Fruit fly (Drosophila melanogaster) whole organism, wandering third instar larva: Measurements from ENCODE around the gene Vago.

ENCODE experiments used
- Abd-B ChIP-seq: fragments of >200 bp; optimal IDR thresholded peaks from 2 replicates; lab custom pipeline; 2017; ENCODE audit warnings: missing biosample characterization, missing genetic modification characterization
- CrebA ChIP-seq: fragments of 200-800 bp; sonication (Bioruptor generic); optimal IDR thresholded peaks from 2 replicates; lab custom pipeline; 2016; ENCODE audit warnings: missing biosample characterization, mild to moderate bottlenecking, missing genetic modification characterization, borderline replicate concordance
- GATAd ChIP-seq: sonication (Bioruptor generic); optimal IDR thresholded peaks from 2 replicates; lab custom pipeline; 2016; ENCODE audit warnings: missing biosample characterization, missing genetic modification characterization
- HLH106 ChIP-seq: fragments of 200-800 bp; optimal IDR thresholded peaks from 3 replicates; lab custom pipeline; 2019; ENCODE audit warnings: missing biosample characterization, mild to moderate bottlenecking, missing genetic modification characterization, moderate library complexity
- Hnf4 ChIP-seq: fragments of 200-800 bp; sonication (Bioruptor generic); optimal IDR thresholded peaks from 2 replicates; lab custom pipeline; 2016; ENCODE audit warnings: missing biosample characterization, mild to moderate bottlenecking, missing genetic modification characterization
- Hr78 ChIP-seq: fragments of >200 bp; optimal IDR thresholded peaks from 2 replicates; lab custom pipeline; 2017; ENCODE audit warnings: missing biosample characterization, missing genetic modification characterization
- Hr83 ChIP-seq: fragments of 200-300 bp; sonication (Bioruptor generic); optimal IDR thresholded peaks from 2 replicates; lab custom pipeline; 2016; ENCODE audit warnings: missing biosample characterization, mild to moderate bottlenecking, missing genetic modification characterization, moderate library complexity; ENCODE audit not compliant: poor library complexity, severe bottlenecking
- Jra ChIP-seq: sonication (Bioruptor generic); optimal IDR thresholded peaks from 2 replicates; lab custom pipeline; 2016; ENCODE audit warnings: missing biosample characterization, missing genetic modification characterization
- Myc ChIP-seq: fragments of >200 bp; optimal IDR thresholded peaks from 2 replicates; lab custom pipeline; 2017
- N ChIP-seq: fragments of >200 bp; optimal IDR thresholded peaks from 2 replicates; lab custom pipeline; 2018; ENCODE audit warnings: missing biosample characterization, missing external identifiers, missing genetic modification characterization
- OdsH ChIP-seq: fragments of 200-800 bp; sonication (Bioruptor generic); optimal IDR thresholded peaks from 2 replicates; lab custom pipeline; 2016; ENCODE audit warnings: missing biosample characterization, mild to moderate bottlenecking, missing genetic modification characterization
- Rel ChIP-seq, 2 experiments: fragments of 200-800 bp; sonication (Bioruptor generic) in 1 of 2; optimal IDR thresholded peaks; 2 replicates in 1 of 2; 3 replicates in 1 of 2; lab custom pipeline; 2016 to 2019; ENCODE audit warnings: mild to moderate bottlenecking in 2 of 2, missing biosample characterization in 2 of 2, missing genetic modification characterization in 2 of 2, moderate library complexity in 1 of 2
- Sp1 ChIP-seq: fragments of 200-800 bp; sonication (Bioruptor generic); optimal IDR thresholded peaks from 3 replicates; lab custom pipeline; 2019; ENCODE audit warnings: missing biosample characterization, mild to moderate bottlenecking, missing genetic modification characterization, moderate library complexity
- Vsx2 ChIP-seq: fragments of 200-300, 225-300 bp; sonication (Bioruptor generic); optimal IDR thresholded peaks from 2 replicates; lab custom pipeline; 2018; ENCODE audit warnings: missing biosample characterization, missing genetic modification characterization; ENCODE audit not compliant: partially characterized antibody
- br ChIP-seq: fragments of 200-800 bp; sonication (Bioruptor generic); optimal IDR thresholded peaks from 2 replicates; lab custom pipeline; 2016; ENCODE audit warnings: missing biosample characterization, missing genetic modification characterization
- brk ChIP-seq: fragments of 200-800 bp; sonication (Bioruptor generic); optimal IDR thresholded peaks from 2 replicates; lab custom pipeline; 2016; ENCODE audit warnings: missing biosample characterization, mild to moderate bottlenecking, missing genetic modification characterization
- dl ChIP-seq, 2 experiments: fragments of 175-275, 200-275 bp in 1 of 2; fragments of 200-275 bp in 1 of 2; sonication (Bioruptor generic); optimal IDR thresholded peaks; lab custom pipeline; 2018; ENCODE audit warnings: mild to moderate bottlenecking in 2 of 2, missing biosample characterization in 2 of 2, missing genetic modification characterization in 2 of 2, moderate library complexity in 2 of 2; ENCODE audit not compliant: partially characterized antibody in 2 of 2, insufficient read depth in 1 of 2
- dmrt93B ChIP-seq: fragments of 200-800 bp; sonication (Bioruptor generic); optimal IDR thresholded peaks from 2 replicates; lab custom pipeline; 2018; ENCODE audit warnings: missing biosample characterization, mild to moderate bottlenecking, missing genetic modification characterization
- dsf ChIP-seq: sonication (Bioruptor generic); optimal IDR thresholded peaks from 2 replicates; lab custom pipeline; 2016; ENCODE audit warnings: missing biosample characterization, missing genetic modification characterization, borderline replicate concordance
- ey ChIP-seq: fragments of 200-800 bp; sonication (Bioruptor generic); optimal IDR thresholded peaks from 2 replicates; lab custom pipeline; 2016; ENCODE audit warnings: missing biosample characterization, missing genetic modification characterization
- fru ChIP-seq: fragments of 200-800 bp; sonication (Bioruptor generic); optimal IDR thresholded peaks from 3 replicates; lab custom pipeline; 2016; ENCODE audit warnings: missing biosample characterization, mild to moderate bottlenecking, missing genetic modification characterization
- h ChIP-seq: fragments of 200-800 bp; sonication (Bioruptor generic); optimal IDR thresholded peaks from 3 replicates; lab custom pipeline; 2016; ENCODE audit warnings: missing biosample characterization, mild to moderate bottlenecking, missing genetic modification characterization
- jim ChIP-seq: fragments of 175-275, 200-325 bp; sonication (Bioruptor generic); optimal IDR thresholded peaks from 2 replicates; lab custom pipeline; 2016; ENCODE audit warnings: missing biosample characterization, mild to moderate bottlenecking, missing genetic modification characterization
- lola ChIP-seq: fragments of >200 bp; optimal IDR thresholded peaks from 2 replicates; lab custom pipeline; 2017; ENCODE audit warnings: missing biosample characterization, missing genetic modification characterization
- psq ChIP-seq: fragments of 200-800 bp; sonication (Bioruptor generic); optimal IDR thresholded peaks from 3 replicates; lab custom pipeline; 2017; ENCODE audit warnings: missing biosample characterization, mild to moderate bottlenecking, missing genetic modification characterization, moderate library complexity
- rgr ChIP-seq: fragments of 200-800 bp; sonication (Bioruptor generic); optimal IDR thresholded peaks from 3 replicates; lab custom pipeline; 2016; ENCODE audit warnings: missing biosample characterization, mild to moderate bottlenecking, missing genetic modification characterization
- sage ChIP-seq: fragments of 200-800 bp; sonication (Bioruptor generic); optimal IDR thresholded peaks from 2 replicates; lab custom pipeline; 2016; ENCODE audit warnings: missing biosample characterization, mild to moderate bottlenecking, missing genetic modification characterization
- tai ChIP-seq: sonication (Bioruptor generic); optimal IDR thresholded peaks from 2 replicates; lab custom pipeline; 2016; ENCODE audit warnings: missing biosample characterization, missing genetic modification characterization
- usp ChIP-seq: fragments of >200 bp; optimal IDR thresholded peaks from 2 replicates; lab custom pipeline; 2017; ENCODE audit warnings: missing biosample characterization, missing genetic modification characterization
- woc ChIP-seq: sonication (Bioruptor generic); optimal IDR thresholded peaks from 2 replicates; lab custom pipeline; 2016; ENCODE audit warnings: missing biosample characterization, mild to moderate bottlenecking, missing genetic modification characterization

The Vago gene

DNA sequence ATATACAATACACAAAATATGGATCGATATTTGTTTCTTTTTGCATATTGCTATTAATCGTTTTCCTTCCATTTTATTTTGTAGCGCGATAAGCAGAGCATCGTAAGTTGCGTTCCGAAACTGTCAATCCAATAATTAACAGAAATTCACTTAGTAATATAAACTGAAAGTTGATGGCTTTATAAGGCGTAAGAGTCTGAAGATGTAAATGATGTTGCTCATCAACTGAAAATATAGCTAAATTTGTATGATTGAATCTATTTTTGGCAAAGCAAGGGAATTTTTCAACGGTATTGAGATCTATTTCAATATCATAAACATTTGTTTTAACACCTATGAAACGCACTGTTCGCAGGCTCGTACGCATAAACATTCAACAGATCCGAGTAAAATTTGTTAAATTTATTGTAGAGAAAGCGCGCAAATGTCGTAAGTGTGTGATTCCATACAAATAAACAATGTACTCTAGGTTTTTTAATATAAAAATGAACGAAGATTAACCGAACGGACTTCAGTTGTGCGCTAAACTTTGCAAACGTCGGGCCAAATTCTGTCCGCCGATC lies at the start of gene Vago:
TSS of gene Vago (plus strand) at position 513 of the 563 bp plus-strand sequence.
- TF ChIP-seq woc (GFP tag; lab: Kevin White, UChicago) (peak; percentile 3), Rel (GFP tag; optimal IDR thresholded peaks at IDR 0.05; lab: Kevin White, UChicago) (no peak), Rel (tag; optimal IDR thresholded peaks at IDR 0.05; lab: Kevin White, UChicago) (peak; percentile 50), fru (peak; percentile 42), HLH106 (tag; lab: Kevin White, UChicago) (peak; percentile 55), br (GFP tag; lab: Kevin White, UChicago) (peak; percentile 22), Abd-B (no peak), Hr78 (GFP tag; lab: Kevin White, UChicago) (no peak), ey (peak; percentile 23), Sp1 (GFP tag; lab: Kevin White, UChicago) (peak; percentile 34)

DNA sequence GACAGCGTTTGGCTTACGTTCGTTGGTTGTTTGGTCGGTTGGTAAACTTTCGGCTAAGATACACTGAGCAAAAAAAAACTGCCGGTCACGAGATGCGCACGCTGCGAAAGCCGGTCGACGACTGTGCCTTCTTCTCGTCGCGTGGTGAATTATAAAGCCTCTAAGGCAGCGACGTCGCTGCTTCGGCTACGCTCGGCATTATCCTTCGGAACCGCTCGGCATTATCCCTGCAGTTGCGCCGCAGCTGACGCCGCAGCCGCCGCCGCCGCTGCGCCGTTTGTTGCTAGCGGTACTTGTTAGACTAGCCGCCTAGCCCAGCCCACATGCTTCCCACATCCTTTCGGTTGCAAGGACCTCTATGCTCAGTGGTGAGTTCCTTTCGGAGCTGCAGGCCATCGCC lies 49.3 kb upstream of the Vago start, which contains the start of gene vex:
TSS of gene vex (minus strand) at position 114 of the 400 bp plus-strand sequence.
- no peak for TF ChIP-seq br (GFP tag; lab: Kevin White, UChicago)

- TF ChIP-seq CrebA (no peak), lola (GFP tag; lab: Kevin White, UChicago) (no peak), Hnf4 (GFP tag; lab: Kevin White, UChicago) (no peak), HLH106 (tag; lab: Kevin White, UChicago) (no peak), usp (GFP tag; lab: Kevin White, UChicago) (no peak), jim (GFP tag; lab: Kevin White, UChicago) (no peak), N (no peak)
Observed at dm6 chrX:11044456-11044855, 44.6 kb upstream of the Vago start, which contains the start of gene SmydA-4. TSS of gene SmydA-4 (plus strand) at chrX:11044756.

DNA sequence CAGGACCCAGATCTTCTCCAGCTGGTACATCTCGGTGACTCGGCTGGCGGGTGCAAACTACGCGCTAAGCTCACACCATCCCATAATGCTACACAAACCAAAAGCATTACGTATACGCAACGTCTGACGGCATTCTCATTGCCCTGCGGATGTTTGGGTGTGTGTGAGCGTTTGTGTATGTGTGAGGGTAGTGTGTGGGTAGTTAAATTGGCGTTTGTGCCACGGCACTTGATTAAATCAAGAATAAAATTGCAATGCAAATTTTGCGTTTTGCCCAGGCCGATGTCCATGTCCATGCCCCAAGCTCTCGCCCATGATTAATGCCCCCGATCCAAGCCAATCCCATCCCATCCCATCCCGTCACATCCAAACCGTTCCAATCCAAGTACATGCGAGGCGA lies 35.6 kb upstream of the Vago start, which contains the start of gene CG1552:
TSS of gene CG1552 (minus strand) at position 101 of the 400 bp plus-strand sequence.
- no peak for TF ChIP-seq dl (GFP tag; optimal IDR thresholded peaks at IDR 0.05; lab: Kevin White, UChicago; ENCODE audit: insufficient read depth in 1 of 2, partially characterized antibody in 2 of 2)
- TF ChIP-seq Hnf4 (GFP tag; lab: Kevin White, UChicago) = no peak
- no peak for TF ChIP-seq dmrt93B (GFP tag; lab: Kevin White, UChicago)
- no peak for TF ChIP-seq Rel (GFP tag; optimal IDR thresholded peaks at IDR 0.05; lab: Kevin White, UChicago)
- TF ChIP-seq Rel (tag; optimal IDR thresholded peaks at IDR 0.05; lab: Kevin White, UChicago) = no peak
- TF ChIP-seq lola (GFP tag; lab: Kevin White, UChicago) = no peak
- no peak for TF ChIP-seq usp (GFP tag; lab: Kevin White, UChicago)
- TF ChIP-seq Vsx2 = no peak
- TF ChIP-seq Jra (GFP tag; lab: Kevin White, UChicago) = no peak
- TF ChIP-seq woc (GFP tag; lab: Kevin White, UChicago) = no peak
- no peak for TF ChIP-seq rgr (GFP tag; lab: Kevin White, UChicago)
- TF ChIP-seq Myc (lab: Kevin White, UChicago) = no peak
- TF ChIP-seq Sp1 (GFP tag; lab: Kevin White, UChicago) = no peak
- no peak for TF ChIP-seq jim (GFP tag; lab: Kevin White, UChicago)
- no peak for TF ChIP-seq psq (GFP tag; lab: Kevin White, UChicago)
- TF ChIP-seq h (GFP tag; lab: Kevin White, UChicago) = no peak
- no peak for TF ChIP-seq HLH106 (tag; lab: Kevin White, UChicago)
- no peak for TF ChIP-seq sage (GFP tag; lab: Kevin White, UChicago)
- no peak for TF ChIP-seq br (GFP tag; lab: Kevin White, UChicago)

- TF ChIP-seq Vsx2 (no peak), ey (no peak), Myc (lab: Kevin White, UChicago) (no peak), h (GFP tag; lab: Kevin White, UChicago) (no peak), tai (GFP tag; lab: Kevin White, UChicago) (no peak), Rel (GFP tag; optimal IDR thresholded peaks at IDR 0.05; lab: Kevin White, UChicago) (no peak), Rel (tag; optimal IDR thresholded peaks at IDR 0.05; lab: Kevin White, UChicago) (no peak), jim (GFP tag; lab: Kevin White, UChicago) (no peak), dl (GFP tag; optimal IDR thresholded peaks at IDR 0.05; lab: Kevin White, UChicago; ENCODE audit: insufficient read depth in 1 of 2, partially characterized antibody in 2 of 2) (no peak), GATAd (no peak), dsf (no peak), N (no peak), Hr83 (GFP tag; lab: Kevin White, UChicago) (no peak), brk (GFP tag; lab: Kevin White, UChicago) (no peak), OdsH (GFP tag; lab: Kevin White, UChicago) (no peak), Jra (GFP tag; lab: Kevin White, UChicago) (no peak), sage (GFP tag; lab: Kevin White, UChicago) (no peak), woc (GFP tag; lab: Kevin White, UChicago) (no peak), Hnf4 (GFP tag; lab: Kevin White, UChicago) (no peak), Abd-B (no peak), CrebA (no peak)
- TF ChIP-seq, all 38 proteins: peak for 0
Observed at dm6 chrX:11059519-11059918, 29.6 kb upstream of the Vago start, which contains the start of gene CG1545. TSS of gene CG1545 (minus strand) at chrX:11059619.
